Worm (Caenorhabditis elegans) whole organism, young adult: ENCODE measurements around the gene clec-182.

Source experiments
- C06A6.2 ChIP-seq: fragments of 200-800 bp; sonication (Bioruptor generic); conservative IDR thresholded peaks from 2 replicates; pipeline ENCODE4 v1.3.6; 2022; ENCODE audit warnings: missing genetic modification characterization, missing compliant biosample characterization
- F10E7.11 ChIP-seq: sonication (generic microtip); optimal IDR thresholded peaks from 2 replicates; lab custom pipeline; 2017; ENCODE audit warnings: mild to moderate bottlenecking, missing genetic modification characterization, moderate library complexity, missing compliant biosample characterization
- F23B12.7 ChIP-seq: sonication (generic microtip); optimal IDR thresholded peaks from 2 replicates; lab custom pipeline; 2017; ENCODE audit warnings: missing genetic modification characterization, mild to moderate bottlenecking, missing compliant biosample characterization, antibody characterized with exemption, moderate library complexity; ENCODE audit not compliant: insufficient read depth
- F49E8.2 ChIP-seq: sonication (generic microtip); optimal IDR thresholded peaks from 3 replicates; lab custom pipeline; 2017; ENCODE audit warnings: missing genetic modification characterization, mild to moderate bottlenecking, missing compliant biosample characterization, antibody characterized with exemption, moderate library complexity; ENCODE audit not compliant: insufficient read depth
- F52B5.7 ChIP-seq: sonication (generic microtip); optimal IDR thresholded peaks from 2 replicates; lab custom pipeline; 2016; ENCODE audit warnings: mild to moderate bottlenecking, missing genetic modification characterization, missing compliant biosample characterization
- F57A8.1 ChIP-seq: fragments of 200-800 bp; sonication (Bioruptor generic); optimal IDR thresholded peaks from 2 replicates; lab custom pipeline; 2018; ENCODE audit warnings: mild to moderate bottlenecking, missing genetic modification characterization, moderate library complexity, missing compliant biosample characterization
- Y56A3A.18 ChIP-seq: fragments of 200-800 bp; sonication (Bioruptor generic); IDR thresholded peaks from 2 replicates; pipeline ENCODE4 v1.3.6; 2022; ENCODE audit warnings: missing genetic modification reagents, missing genetic modification characterization, missing compliant biosample characterization
- Y95B8A.8 ChIP-seq: fragments of 200-800 bp; sonication (Bioruptor generic); IDR thresholded peaks from 2 replicates; pipeline ENCODE4 v1.3.6; 2022; ENCODE audit warnings: missing genetic modification reagents, missing genetic modification characterization, missing compliant biosample characterization
- ZK185.1 ChIP-seq: sonication (generic microtip); optimal IDR thresholded peaks from 2 replicates; lab custom pipeline; 2016; ENCODE audit warnings: mild to moderate bottlenecking, missing genetic modification characterization, missing compliant biosample characterization; ENCODE audit not compliant: poor library complexity, severe bottlenecking
- aptf-2 ChIP-seq: fragments of 200-800 bp; sonication (Bioruptor generic); conservative IDR thresholded peaks from 2 replicates; pipeline ENCODE4 v1.3.6; 2022; ENCODE audit warnings: missing genetic modification reagents, missing genetic modification characterization, missing compliant biosample characterization
- aptf-3 ChIP-seq: fragments of 200-800 bp; sonication (Bioruptor generic); IDR thresholded peaks from 2 replicates; pipeline ENCODE4 v1.3.6; 2022; ENCODE audit warnings: missing genetic modification characterization, missing compliant biosample characterization
- attf-3 ChIP-seq: fragments of 200-800 bp; sonication (Bioruptor generic); conservative IDR thresholded peaks from 2 replicates; pipeline ENCODE4 v1.3.6; 2022; ENCODE audit warnings: missing genetic modification reagents, missing genetic modification characterization, missing compliant biosample characterization
- bed-1 ChIP-seq: fragments of 200-800 bp; sonication (Bioruptor generic); IDR thresholded peaks from 2 replicates; pipeline ENCODE4 v1.3.6; 2022; ENCODE audit warnings: missing genetic modification reagents, missing genetic modification characterization, missing compliant biosample characterization
- bed-2 ChIP-seq: fragments of 200-800 bp; sonication (Bioruptor generic); IDR thresholded peaks from 2 replicates; pipeline ENCODE4 v1.3.6; 2022; ENCODE audit warnings: missing genetic modification reagents, missing genetic modification characterization, missing compliant biosample characterization
- ccch-3 ChIP-seq: fragments of 200-800 bp; sonication (Bioruptor generic); optimal IDR thresholded peaks from 2 replicates; lab custom pipeline; 2018; ENCODE audit warnings: mild to moderate bottlenecking, missing genetic modification characterization, missing compliant biosample characterization
- cebp-2 ChIP-seq: fragments of 200-800 bp; sonication (Bioruptor generic); IDR thresholded peaks from 2 replicates; pipeline ENCODE4 v1.3.6; 2022; ENCODE audit warnings: missing genetic modification characterization, missing compliant biosample characterization
- ceh-40 ChIP-seq: fragments of 200-800 bp; sonication (Bioruptor generic); IDR thresholded peaks from 2 replicates; pipeline ENCODE4 v1.3.6; 2022; ENCODE audit warnings: missing genetic modification characterization, missing compliant biosample characterization
- ceh-58 ChIP-seq: fragments of 200-800 bp; sonication (Bioruptor generic); IDR thresholded peaks from 2 replicates; pipeline ENCODE4 v1.3.6; 2022; ENCODE audit warnings: missing genetic modification characterization, missing compliant biosample characterization
- chd-7 ChIP-seq: sonication (generic microtip); optimal IDR thresholded peaks from 2 replicates; lab custom pipeline; 2016; ENCODE audit warnings: mild to moderate bottlenecking, missing genetic modification characterization, moderate library complexity, missing compliant biosample characterization
- die-1 ChIP-seq: sonication (generic microtip); optimal IDR thresholded peaks from 2 replicates; lab custom pipeline; 2016; ENCODE audit warnings: missing genotype, mild to moderate bottlenecking, missing genetic modification characterization, missing compliant biosample characterization
- dpff-1 ChIP-seq: sonication (generic microtip); optimal IDR thresholded peaks from 2 replicates; lab custom pipeline; 2017; ENCODE audit warnings: mild to moderate bottlenecking, missing genetic modification characterization, missing compliant biosample characterization
- efl-1 ChIP-seq: fragments of 150-350 bp; optimal IDR thresholded peaks from 2 replicates; lab custom pipeline; 2014; ENCODE audit warnings: missing biosample characterization, missing genetic modification reagents, missing genetic modification characterization
- ekl-4 ChIP-seq: fragments of 200-800 bp; sonication (Bioruptor generic); IDR thresholded peaks from 2 replicates; pipeline ENCODE4 v1.3.6; 2022; ENCODE audit warnings: missing genetic modification reagents, missing genetic modification characterization, missing compliant biosample characterization
- ets-4 ChIP-seq: fragments of 200-800 bp; sonication (Bioruptor generic); optimal IDR thresholded peaks from 2 replicates; lab custom pipeline; 2018; ENCODE audit warnings: mild to moderate bottlenecking, missing genetic modification characterization, missing compliant biosample characterization
- gei-17 ChIP-seq: fragments of 200-800 bp; sonication (Bioruptor generic); optimal IDR thresholded peaks from 2 replicates; lab custom pipeline; 2018; ENCODE audit warnings: mild to moderate bottlenecking, missing genetic modification characterization, missing compliant biosample characterization
- him-1 ChIP-seq: sonication (generic microtip); optimal IDR thresholded peaks from 2 replicates; lab custom pipeline; 2016; ENCODE audit warnings: missing genotype, missing genetic modification reagents, missing genetic modification characterization, missing compliant biosample characterization
- hmg-1.2 ChIP-seq: fragments of 200-800 bp; sonication (Bioruptor generic); IDR thresholded peaks from 2 replicates; pipeline ENCODE4 v1.3.6; 2022; ENCODE audit warnings: missing genetic modification reagents, missing genetic modification characterization, missing compliant biosample characterization
- lin-26 ChIP-seq: fragments of 200-800 bp; sonication (Bioruptor generic); IDR thresholded peaks from 2 replicates; pipeline ENCODE4 v1.3.6; 2022; ENCODE audit warnings: missing genetic modification reagents, missing genetic modification characterization, missing compliant biosample characterization
- madf-10 ChIP-seq: sonication (generic microtip); optimal IDR thresholded peaks from 2 replicates; lab custom pipeline; 2016; ENCODE audit warnings: mild to moderate bottlenecking, missing genetic modification characterization, missing compliant biosample characterization
- madf-3 ChIP-seq: fragments of 200-800 bp; sonication (Bioruptor generic); IDR thresholded peaks from 2 replicates; pipeline ENCODE4 v1.3.6; 2022; ENCODE audit warnings: missing genetic modification reagents, missing genetic modification characterization, missing compliant biosample characterization
- madf-6 ChIP-seq: fragments of 200-800 bp; sonication (Bioruptor generic); IDR thresholded peaks from 2 replicates; pipeline ENCODE4 v1.3.6; 2022; ENCODE audit warnings: missing genetic modification reagents, missing genetic modification characterization, missing compliant biosample characterization
- mel-28 ChIP-seq: sonication (generic microtip); optimal IDR thresholded peaks from 2 replicates; lab custom pipeline; 2016; ENCODE audit warnings: borderline replicate concordance, mild to moderate bottlenecking, missing genetic modification characterization, missing compliant biosample characterization
- nfyb-1 ChIP-seq: fragments of 200-800 bp; sonication (Bioruptor generic); IDR thresholded peaks from 2 replicates; pipeline ENCODE4 v1.3.6; 2022; ENCODE audit warnings: missing genetic modification reagents, missing genetic modification characterization, missing compliant biosample characterization
- nhr-120 ChIP-seq: fragments of 200-800 bp; sonication (Bioruptor generic); IDR thresholded peaks from 2 replicates; pipeline ENCODE4 v1.3.6; 2022; ENCODE audit warnings: missing genetic modification characterization, missing compliant biosample characterization
- repo-1 ChIP-seq: sonication (generic microtip); optimal IDR thresholded peaks from 2 replicates; lab custom pipeline; 2017; ENCODE audit warnings: mild to moderate bottlenecking, missing genetic modification characterization, missing compliant biosample characterization
- somi-1 ChIP-seq: fragments of 200-800 bp; sonication (Bioruptor generic); optimal IDR thresholded peaks from 2 replicates; lab custom pipeline; 2018; ENCODE audit warnings: mild to moderate bottlenecking, missing genetic modification characterization, missing compliant biosample characterization
- tbx-9 ChIP-seq: sonication (generic microtip); optimal IDR thresholded peaks from 2 replicates; lab custom pipeline; 2016; ENCODE audit warnings: borderline replicate concordance, missing genetic modification characterization, inconsistent platforms, missing compliant biosample characterization
- tlf-1 ChIP-seq: fragments of 200-800 bp; sonication (Bioruptor generic); optimal IDR thresholded peaks from 2 replicates; lab custom pipeline; 2018; ENCODE audit warnings: mild to moderate bottlenecking, missing genetic modification characterization, missing compliant biosample characterization
- unc-130 ChIP-seq: sonication (generic microtip); optimal IDR thresholded peaks from 2 replicates; lab custom pipeline; 2016; ENCODE audit warnings: missing genetic modification reagents, missing genetic modification characterization, missing compliant biosample characterization
- ztf-22 ChIP-seq: fragments of 200-800 bp; sonication (Bioruptor generic); optimal IDR thresholded peaks from 2 replicates; lab custom pipeline; 2018; ENCODE audit warnings: mild to moderate bottlenecking, missing genetic modification characterization, moderate library complexity, missing compliant biosample characterization

Gene clec-182

DNA sequence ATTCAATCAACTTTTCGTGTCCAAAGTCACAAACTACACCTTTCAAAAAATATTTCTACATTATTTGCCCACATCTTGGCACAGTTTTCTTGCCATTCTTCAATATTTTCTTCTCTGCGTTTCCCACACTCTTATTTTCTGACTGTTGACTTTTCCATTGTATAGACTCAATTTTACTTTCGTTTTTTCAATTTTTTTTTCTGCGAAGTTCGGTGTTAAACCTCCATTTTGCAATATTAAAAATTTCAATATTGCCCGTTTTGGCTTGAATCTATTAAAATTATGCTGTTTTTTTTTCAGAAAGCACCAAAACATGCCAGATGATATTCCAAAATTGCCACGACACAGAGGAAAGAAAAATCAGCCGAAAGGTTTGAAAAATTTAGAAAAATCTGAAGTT is 33.6 kb downstream of the clec-182 start, which contains the start of gene cdc-50.B:
TSS of gene cdc-50.B (plus strand) at position 301 of the 400 bp plus-strand sequence.
- TF ChIP-seq him-1 (tag; lab: Kevin White, UChicago) (no peak), F10E7.11 (tag; lab: Kevin White, UChicago) (no peak), tlf-1 (GFP tag; lab: Kevin White, UChicago) (no peak), ceh-40 (GFP tag; lab: Robert Waterston, UW) (no peak), tbx-9 (tag; lab: Kevin White, UChicago) (no peak), madf-6 (GFP tag; lab: Robert Waterston, UW) (no peak), ztf-22 (GFP tag; lab: Kevin White, UChicago) (no peak), efl-1 (GFP tag; lab: Kevin White, UChicago) (no peak), aptf-2 (GFP tag; lab: Robert Waterston, UW) (no peak), aptf-3 (GFP tag; lab: Robert Waterston, UW) (no peak), madf-3 (GFP tag; lab: Robert Waterston, UW) (no peak), somi-1 (GFP tag; lab: Kevin White, UChicago) (no peak), Y95B8A.8 (GFP tag; lab: Robert Waterston, UW) (no peak), bed-2 (GFP tag; lab: Robert Waterston, UW) (no peak), bed-1 (no peak), cebp-2 (GFP tag; lab: Robert Waterston, UW) (no peak), ceh-58 (no peak), ets-4 (GFP tag; lab: Kevin White, UChicago) (no peak), F49E8.2 (tag; lab: Kevin White, UChicago) (no peak), C06A6.2 (GFP tag; lab: Robert Waterston, UW) (no peak)

DNA sequence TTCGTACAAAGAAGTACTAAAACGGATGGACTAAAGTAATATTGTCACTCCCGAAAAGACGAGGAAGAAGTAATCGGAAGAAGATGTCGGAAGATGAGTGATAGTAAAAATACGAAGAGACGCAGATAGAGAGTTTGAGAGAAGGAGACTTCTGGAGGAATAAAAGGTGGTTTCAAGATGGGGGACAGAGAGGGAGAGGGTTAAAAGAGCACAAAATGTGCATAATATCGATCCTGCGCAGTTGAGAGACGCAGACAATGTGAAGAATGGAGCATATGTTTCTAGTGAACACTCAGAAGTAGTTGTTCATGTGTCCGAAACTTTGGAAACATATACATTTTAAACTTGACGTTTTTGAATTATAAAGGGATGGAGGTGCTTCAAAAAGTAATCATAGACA is 35.7 kb downstream of the clec-182 start:
- TF ChIP-seq repo-1 (no peak), F23B12.7 (no peak), ZK185.1 (no peak), nhr-120 (GFP tag; lab: Robert Waterston, UW) (no peak), madf-10 (peak; percentile 88), madf-6 (GFP tag; lab: Robert Waterston, UW) (no peak), attf-3 (no peak), somi-1 (GFP tag; lab: Kevin White, UChicago) (no peak), Y56A3A.18 (GFP tag; lab: Robert Waterston, UW) (no peak), hmg-1.2 (GFP tag; lab: Robert Waterston, UW) (peak; percentile 60; the same call in 1 of the 2 replicates), ets-4 (GFP tag; lab: Kevin White, UChicago) (no peak), mel-28 (tag; lab: Kevin White, UChicago) (no peak), gei-17 (GFP tag; lab: Kevin White, UChicago) (no peak)

DNA sequence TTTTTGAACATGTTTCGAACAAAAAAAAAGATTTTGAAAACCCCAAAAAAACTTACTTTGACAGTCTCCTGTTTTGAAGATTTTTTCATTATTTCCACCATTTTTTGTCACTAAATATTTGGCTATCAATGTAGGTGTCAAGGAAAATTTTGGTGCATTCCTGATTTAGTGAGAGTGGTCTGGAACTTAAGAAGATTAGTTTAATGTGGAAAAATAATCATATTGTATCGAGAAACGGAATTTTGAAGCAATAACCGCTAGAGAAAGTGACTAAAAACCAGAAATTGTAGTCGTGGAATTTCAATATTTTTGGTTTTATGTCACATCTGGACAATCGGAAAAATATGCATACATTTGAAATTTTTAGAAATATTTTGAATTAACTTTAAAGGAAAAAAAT is 36.3 kb downstream of the clec-182 start, which contains the start of the genes F20C5.11 and klp-11:
TSS of gene F20C5.11 (minus strand) at position 101 of the 400 bp plus-strand sequence.
TSS of gene klp-11 (minus strand) at position 171 of the 400 bp plus-strand sequence.
- TF ChIP-seq gei-17 (GFP tag; lab: Kevin White, UChicago): no peak
- no peak for TF ChIP-seq madf-10
- TF ChIP-seq cebp-2 (GFP tag; lab: Robert Waterston, UW): no peak
- TF ChIP-seq ZK185.1: no peak
- TF ChIP-seq lin-26: no peak
- TF ChIP-seq dpff-1: no peak
- TF ChIP-seq ekl-4 (GFP tag; lab: Robert Waterston, UW): no peak
- no peak for TF ChIP-seq madf-3 (GFP tag; lab: Robert Waterston, UW)
- TF ChIP-seq unc-130: no peak
- TF ChIP-seq ccch-3: no peak
- no peak for TF ChIP-seq chd-7
- no peak for TF ChIP-seq F52B5.7 (tag; lab: Kevin White, UChicago)
- no peak for TF ChIP-seq nfyb-1
- no peak for TF ChIP-seq Y56A3A.18 (GFP tag; lab: Robert Waterston, UW)
- TF ChIP-seq die-1 (tag; lab: Kevin White, UChicago): no peak
- TF ChIP-seq F57A8.1 (GFP tag; lab: Kevin White, UChicago): no peak
- TF ChIP-seq, all 124 proteins: peak for 0
